Worm (Caenorhabditis elegans): ENCODE results near the gene C52G5.3.

Gene C52G5.3

ce11 chrX:12876795-12877530 is 31.0 kb upstream of the C52G5.3 start, which contains the start of gene bcat-1 (continued):
- peak; percentile 20 for TF ChIP-seq ztf-4 (tag; optimal IDR thresholded peaks at IDR 0.05)
- TF ChIP-seq fkh-8 (tag; optimal IDR thresholded peaks at IDR 0.05) = peak; percentile 89
- TF ChIP-seq mef-2 (tag; optimal IDR thresholded peaks at IDR 0.05) = peak; percentile 55
- TF ChIP-seq tlp-1 (tag; optimal IDR thresholded peaks at IDR 0.05) = no peak
- TF ChIP-seq nhr-76 (tag; optimal IDR thresholded peaks at IDR 0.05) = no peak

DNA sequence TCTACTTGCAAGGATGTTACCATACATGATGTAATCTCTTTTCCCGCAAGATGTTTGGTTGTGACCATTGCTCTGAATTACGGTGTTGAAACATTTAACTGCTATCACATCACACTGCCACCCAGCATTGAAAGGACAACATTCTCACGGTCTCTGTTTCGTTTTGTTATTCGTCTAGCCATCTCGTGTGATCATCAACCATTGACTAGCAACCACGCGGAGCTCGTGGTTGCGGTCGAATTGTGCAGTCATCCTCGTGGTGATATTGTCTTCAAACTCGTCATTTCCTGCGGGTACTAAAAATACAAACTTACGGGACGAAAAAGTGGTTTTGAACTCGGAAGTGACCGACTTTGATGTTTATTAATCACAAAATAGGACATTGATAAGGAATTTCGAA is 29.7 kb upstream of the C52G5.3 start:
- TF ChIP-seq snu-23 (GFP tag; optimal IDR thresholded peaks at IDR 0.05) (peak; percentile 6), fkh-10 (GFP tag; optimal IDR thresholded peaks at IDR 0.05) (peak; percentile 17), rnt-1 (tag; optimal IDR thresholded peaks at IDR 0.05) (peak; percentile 18), nhr-71 (tag; optimal IDR thresholded peaks at IDR 0.05) (peak; percentile 72), mdl-1 (tag; optimal IDR thresholded peaks at IDR 0.05) (peak in 1 of 2 experiments; percentile 69), fkh-8 (tag; optimal IDR thresholded peaks at IDR 0.05) (peak; percentile 54), tbx-2 (tag; optimal IDR thresholded peaks at IDR 0.05) (no peak), ama-1 (optimal IDR thresholded peaks at IDR 0.05) (no peak), skn-1 (tag; optimal IDR thresholded peaks at IDR 0.05) (peak; percentile 18), nhr-85 (tag) (peak; percentile 73), lin-14 (GFP tag; optimal IDR thresholded peaks at IDR 0.05) (peak; percentile 41), xbp-1 (tag; optimal IDR thresholded peaks at IDR 0.05) (no peak), irx-1 (tag; optimal IDR thresholded peaks at IDR 0.05) (peak; percentile 11), nhr-20 (tag; optimal IDR thresholded peaks at IDR 0.05) (peak; percentile 50), lin-35 (GFP tag; optimal IDR thresholded peaks at IDR 0.05) (peak in 1 of 2 experiments; percentile 20), unc-130 (tag; optimal IDR thresholded peaks at IDR 0.05) (peak; percentile 13), efl-1 (optimal IDR thresholded peaks at IDR 0.05) (no peak), efl-1 (GFP tag; optimal IDR thresholded peaks at IDR 0.05 in 1 of 2) (peak in 1 of 2 experiments; percentile 28), ztf-4 (tag; optimal IDR thresholded peaks at IDR 0.05) (peak; percentile 23), elt-2 (tag; optimal IDR thresholded peaks at IDR 0.05) (peak; percentile 34), isw-1 (GFP tag; IDR thresholded peaks at IDR 0.05) (no peak), lin-13 (GFP tag; optimal IDR thresholded peaks at IDR 0.05) (no peak)

ce11 chrX:12874798-12875342 is 28.9 kb upstream of the C52G5.3 start:
- TF ChIP-seq ceh-63 (GFP tag; optimal IDR thresholded peaks at IDR 0.05) (no peak), zag-1 (tag; optimal IDR thresholded peaks at IDR 0.05) (no peak), elt-3 (tag; optimal IDR thresholded peaks at IDR 0.05) (peak in 1 of 6 experiments; percentile 28), mdl-1 (tag; optimal IDR thresholded peaks at IDR 0.05) (no peak), rnt-1 (tag; optimal IDR thresholded peaks at IDR 0.05) (peak; percentile 12), ceh-88 (GFP tag; IDR thresholded peaks at IDR 0.05) (no peak), fkh-8 (tag; optimal IDR thresholded peaks at IDR 0.05) (no peak), nhr-85 (tag) (peak; percentile 77), blmp-1 (tag; optimal IDR thresholded peaks at IDR 0.05) (peak; percentile 57), C04F5.9 (tag; optimal IDR thresholded peaks at IDR 0.05) (no peak), nhr-71 (tag; optimal IDR thresholded peaks at IDR 0.05) (no peak), tbx-2 (tag; optimal IDR thresholded peaks at IDR 0.05) (no peak), nhr-28 (tag; optimal IDR thresholded peaks at IDR 0.05) (no peak), nhr-19 (GFP tag; conservative IDR thresholded peaks at IDR 0.05) (no peak), lin-35 (GFP tag; optimal IDR thresholded peaks at IDR 0.05) (no peak), grh-1 (GFP tag; IDR thresholded peaks at IDR 0.05) (no peak), elt-2 (tag; optimal IDR thresholded peaks at IDR 0.05) (no peak)

ce11 chrX:12873688-12874364 is 27.9 kb upstream of the C52G5.3 start:
- peak; percentile 28 for TF ChIP-seq nhr-47 (tag; optimal IDR thresholded peaks at IDR 0.05)
- no peak for TF ChIP-seq ztf-11 (tag; optimal IDR thresholded peaks at IDR 0.05)
- no peak for TF ChIP-seq nhr-28 (tag; optimal IDR thresholded peaks at IDR 0.05)
- no peak for TF ChIP-seq skn-1 (tag; optimal IDR thresholded peaks at IDR 0.05)
- TF ChIP-seq ztf-4 (tag; optimal IDR thresholded peaks at IDR 0.05) = peak; percentile 61
- TF ChIP-seq pqm-1 (tag; optimal IDR thresholded peaks at IDR 0.05) = no peak
- peak; percentile 80 for TF ChIP-seq lin-14 (GFP tag; optimal IDR thresholded peaks at IDR 0.05)
- TF ChIP-seq unc-30 (tag; optimal IDR thresholded peaks at IDR 0.05) = no peak
- TF ChIP-seq dsc-1 (tag; optimal IDR thresholded peaks at IDR 0.05) = peak; percentile 12
- TF ChIP-seq mab-9 (GFP tag; IDR thresholded peaks at IDR 0.05) = no peak
- TF ChIP-seq lin-35 (GFP tag; optimal IDR thresholded peaks at IDR 0.05) = no peak
- peak; percentile 46 for TF ChIP-seq nhr-11 (tag; optimal IDR thresholded peaks at IDR 0.05)
- TF ChIP-seq snu-23 (GFP tag; optimal IDR thresholded peaks at IDR 0.05) = peak; percentile 47
- no peak for TF ChIP-seq mef-2 (tag; optimal IDR thresholded peaks at IDR 0.05)
- TF ChIP-seq lir-3 (tag; optimal IDR thresholded peaks at IDR 0.05; ENCODE audit: poor library complexity) = peak; percentile 20
- peak in 1 of 3 experiments; percentile 22 for TF ChIP-seq ceh-82 (tag; optimal IDR thresholded peaks at IDR 0.05)
- TF ChIP-seq C34B4.2 (tag; optimal IDR thresholded peaks at IDR 0.05) = no peak
- TF ChIP-seq unc-62 (GFP tag; optimal IDR thresholded peaks at IDR 0.05) = no peak

Data from whole organism, L1 larva.